Fruit fly (Drosophila melanogaster): Measurements from ENCODE around the gene eIF4E3.

DNA sequence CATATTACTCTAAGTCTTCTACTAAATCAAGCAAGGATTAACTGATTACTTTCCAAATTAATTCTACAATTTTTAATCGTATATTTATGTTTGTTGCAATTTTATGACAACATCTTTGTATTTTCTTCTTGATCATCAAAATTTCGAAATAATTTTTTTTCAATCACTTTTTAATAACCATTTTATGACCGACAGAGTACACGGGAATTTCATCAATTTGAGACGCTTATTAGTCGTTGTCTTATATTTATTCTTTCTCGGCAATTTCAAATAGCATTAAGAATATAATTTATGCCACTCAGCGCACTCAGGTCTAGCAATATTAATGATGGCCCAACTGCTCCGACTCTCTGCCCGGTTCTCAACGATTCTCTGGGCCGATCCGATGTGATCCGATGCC, 14.0 kb upstream of the eIF4E3 start, which contains the start of gene CG8012:
- TF ChIP-seq Hr51 (GFP tag; optimal IDR thresholded peaks at IDR 0.05) (no peak), org-1 (GFP tag; optimal IDR thresholded peaks at IDR 0.05) (no peak)
